Worm (Caenorhabditis elegans) whole organism, early embryonic: ENCODE results near the gene F08D12.15.

Experiments used
- B0310.2 ChIP-seq: sonication (generic microtip); optimal IDR thresholded peaks from 2 replicates; lab custom pipeline; 2016; ENCODE audit warnings: mild to moderate bottlenecking, missing genetic modification characterization, missing compliant biosample characterization
- F13C5.2 ChIP-seq: sonication (generic microtip); optimal IDR thresholded peaks from 2 replicates; lab custom pipeline; 2017; ENCODE audit warnings: mild to moderate bottlenecking, missing genetic modification characterization, inconsistent platforms, missing compliant biosample characterization
- ceh-36 ChIP-seq: sonication (generic microtip); optimal IDR thresholded peaks from 2 replicates; lab custom pipeline; 2016; ENCODE audit warnings: missing genetic modification characterization, inconsistent platforms, missing compliant biosample characterization

ce11 chrII:2752999-2753398, 13.4 kb upstream of the F08D12.15 start, which contains the start of gene F29A7.3:
- no peak for TF ChIP-seq B0310.2
- no peak for TF ChIP-seq F13C5.2 (tag; lab: Kevin White, UChicago)
- TF ChIP-seq ceh-36 (tag; lab: Kevin White, UChicago), result no peak
